Fruit fly (Drosophila melanogaster) whole organism, embryonic: Measurements from ENCODE around the gene CG34134.

Source experiments
- Antp ChIP-seq: fragments of 200-800 bp; sonication (Bioruptor generic); optimal IDR thresholded peaks from 3 replicates; lab custom pipeline; 2016; ENCODE audit warnings: missing biosample characterization, missing genetic modification characterization
- Atf6 ChIP-seq: fragments of 200-800 bp; sonication (Bioruptor generic); IDR thresholded peaks from 2 replicates; pipeline ENCODE4 v1.3.6; 2022; ENCODE audit warnings: missing biosample characterization, missing genetic modification characterization
- B-H1 ChIP-seq: fragments of 200-800 bp; sonication (Bioruptor generic); IDR thresholded peaks from 3 replicates; pipeline ENCODE4 v1.3.6; 2022; ENCODE audit warnings: missing biosample characterization, missing genetic modification characterization
- BEAF-32 ChIP-seq: fragments of 200-800 bp; sonication (Bioruptor generic); optimal IDR thresholded peaks from 3 replicates; lab custom pipeline; 2017; ENCODE audit warnings: missing biosample characterization, missing genetic modification characterization, mild to moderate bottlenecking, moderate library complexity, missing genetic modification reagents
- Bgb ChIP-seq: fragments of 200-800 bp; sonication (Bioruptor generic); IDR thresholded peaks from 2 replicates; pipeline ENCODE4 v1.3.6; 2022; ENCODE audit warnings: missing biosample characterization, missing genetic modification characterization; ENCODE audit not compliant: partially characterized antibody
- C15 ChIP-seq: fragments of 200-800 bp; sonication (Bioruptor generic); IDR thresholded peaks from 3 replicates; pipeline ENCODE4 v1.3.6; 2022; ENCODE audit warnings: missing biosample characterization, missing genetic modification characterization
- CG12219 ChIP-seq: fragments of 200-800 bp; sonication (Bioruptor generic); optimal IDR thresholded peaks from 3 replicates; lab custom pipeline; 2018; ENCODE audit warnings: missing biosample characterization, mild to moderate bottlenecking, missing genetic modification characterization
- CG14860 ChIP-seq: fragments of 200-800 bp; sonication (Bioruptor generic); IDR thresholded peaks from 3 replicates; pipeline ENCODE4 v1.3.6; 2022; ENCODE audit warnings: missing biosample characterization, missing genetic modification characterization; ENCODE audit not compliant: partially characterized antibody
- CG1529 ChIP-seq: fragments of 200-800 bp; sonication (Bioruptor generic); optimal IDR thresholded peaks from 3 replicates; lab custom pipeline; 2018; ENCODE audit warnings: missing biosample characterization, missing genetic modification characterization
- CG15479 ChIP-seq: fragments of 200-800 bp; sonication (Bioruptor generic); optimal IDR thresholded peaks from 3 replicates; lab custom pipeline; 2019; ENCODE audit warnings: missing biosample characterization, mild to moderate bottlenecking, missing genetic modification characterization, moderate library complexity
- CG16779 ChIP-seq: fragments of 200-800 bp; sonication (Bioruptor generic); IDR thresholded peaks from 2 replicates; pipeline ENCODE4 v1.3.6; 2022; ENCODE audit warnings: missing biosample characterization, missing genetic modification characterization
- CG1792 ChIP-seq: fragments of 200-800 bp; sonication (Bioruptor generic); optimal IDR thresholded peaks from 2 replicates; lab custom pipeline; 2016; ENCODE audit warnings: missing biosample characterization, missing genetic modification characterization
- CG32767 ChIP-seq: fragments of 200-800 bp; sonication (Bioruptor generic); IDR thresholded peaks from 2 replicates; pipeline ENCODE4 v1.3.6; 2022; ENCODE audit warnings: missing biosample characterization, missing genetic modification characterization
- CG32772 ChIP-seq: fragments of 200-800 bp; sonication (Bioruptor generic); IDR thresholded peaks from 2 replicates; pipeline ENCODE4 v1.3.6; 2022; ENCODE audit warnings: missing biosample characterization, missing genetic modification characterization
- CG34224 ChIP-seq: fragments of 200-800 bp; sonication (Bioruptor generic); IDR thresholded peaks from 3 replicates; pipeline ENCODE4 v1.3.6; 2022; ENCODE audit warnings: missing biosample characterization, missing genetic modification characterization; ENCODE audit not compliant: partially characterized antibody
- CG34376 ChIP-seq: fragments of 200-800 bp; sonication (Bioruptor generic); optimal IDR thresholded peaks from 2 replicates; lab custom pipeline; 2018; ENCODE audit warnings: missing biosample characterization, mild to moderate bottlenecking, missing genetic modification characterization
- CG3838 ChIP-seq: fragments of 200-800 bp; sonication (Bioruptor generic); optimal IDR thresholded peaks from 3 replicates; lab custom pipeline; 2016; ENCODE audit warnings: missing biosample characterization, missing genetic modification characterization
- CG3847 ChIP-seq: fragments of 200-800 bp; sonication (Bioruptor generic); IDR thresholded peaks from 2 replicates; pipeline ENCODE4 v1.3.6; 2022; ENCODE audit warnings: missing biosample characterization, missing genetic modification characterization
- CG6689 ChIP-seq: fragments of 200-800 bp; sonication (Bioruptor generic); IDR thresholded peaks from 2 replicates; pipeline ENCODE4 v1.3.6; 2022; ENCODE audit warnings: missing biosample characterization, missing genetic modification characterization
- CG7556 ChIP-seq: fragments of 200-800 bp; sonication (Bioruptor generic); optimal IDR thresholded peaks from 2 replicates; lab custom pipeline; 2017; ENCODE audit warnings: missing biosample characterization, mild to moderate bottlenecking, missing genetic modification characterization
- CG8281 ChIP-seq: fragments of 200-800 bp; sonication (Bioruptor generic); optimal IDR thresholded peaks from 2 replicates; lab custom pipeline; 2018; ENCODE audit warnings: missing biosample characterization, mild to moderate bottlenecking, missing genetic modification characterization, moderate library complexity
- Chrac-16 ChIP-seq: fragments of 200-800 bp; sonication (Bioruptor generic); optimal IDR thresholded peaks from 3 replicates; lab custom pipeline; 2016; ENCODE audit warnings: missing biosample characterization, missing genetic modification characterization
- CoRest ChIP-seq: fragments of 200-800 bp; sonication (Bioruptor generic); optimal IDR thresholded peaks from 3 replicates; lab custom pipeline; 2018; ENCODE audit warnings: missing biosample characterization, mild to moderate bottlenecking, missing genetic modification characterization, moderate library complexity
- Eip74EF ChIP-seq, 2 experiments: fragments of 200-800 bp in 1 of 2; fragments of >200 bp in 1 of 2; sonication (Bioruptor generic) in 1 of 2; optimal IDR thresholded peaks; 2 replicates each; lab custom pipeline; 2017 to 2019; ENCODE audit warnings: missing biosample characterization in 2 of 2, missing genetic modification characterization in 2 of 2, mild to moderate bottlenecking in 1 of 2, moderate library complexity in 1 of 2
- Ets65A ChIP-seq: fragments of 200-800 bp; sonication (Bioruptor generic); peaks from one replicate; lab custom pipeline; 2016; ENCODE audit warnings: missing biosample characterization, missing genetic modification characterization
- Gug ChIP-seq: fragments of 200-800 bp; sonication (Bioruptor generic); IDR thresholded peaks from 4 replicates; pipeline ENCODE4 v1.3.6; 2022; ENCODE audit warnings: missing biosample characterization, missing genetic modification characterization
- H2.0 ChIP-seq: fragments of 200-800 bp; sonication (Bioruptor generic); IDR thresholded peaks from 2 replicates; pipeline ENCODE4 v1.3.6; 2022; ENCODE audit warnings: missing biosample characterization, missing genetic modification characterization
- Hmx ChIP-seq: fragments of 200-800 bp; sonication (Bioruptor generic); optimal IDR thresholded peaks from 2 replicates; lab custom pipeline; 2016; ENCODE audit warnings: missing biosample characterization, missing genetic modification characterization
- Lhr ChIP-seq: fragments of 200-800 bp; sonication (Bioruptor generic); optimal IDR thresholded peaks from 3 replicates; lab custom pipeline; 2017; ENCODE audit warnings: mild to moderate bottlenecking, missing biosample characterization, missing genetic modification reagents, missing genetic modification characterization
- Lim3 ChIP-seq: fragments of 200-800 bp; sonication (Bioruptor generic); IDR thresholded peaks from 2 replicates; pipeline ENCODE4 v1.3.6; 2022; ENCODE audit warnings: missing biosample characterization, missing genetic modification characterization
- Med ChIP-seq: fragments of 200-800 bp; sonication (Bioruptor generic); peaks from one replicate; lab custom pipeline; 2016; ENCODE audit warnings: missing biosample characterization, missing genetic modification characterization, mild to moderate bottlenecking, inconsistent platforms, moderate library complexity
- NC2β ChIP-seq: fragments of 200-800 bp; sonication (Bioruptor generic); optimal IDR thresholded peaks from 2 replicates; lab custom pipeline; 2016; ENCODE audit warnings: missing biosample characterization, missing genetic modification characterization
- Nf-YB ChIP-seq: fragments of 200-800 bp; sonication (Bioruptor generic); optimal IDR thresholded peaks from 3 replicates; lab custom pipeline; 2019; ENCODE audit warnings: missing biosample characterization, mild to moderate bottlenecking, missing genetic modification characterization, moderate library complexity
- Xbp1 ChIP-seq: fragments of 200-800 bp; sonication (Bioruptor generic); optimal IDR thresholded peaks from 3 replicates; lab custom pipeline; 2016; ENCODE audit warnings: missing biosample characterization, mild to moderate bottlenecking, missing genetic modification characterization
- Xrp1 ChIP-seq: fragments of 200-800 bp; sonication (Bioruptor generic); IDR thresholded peaks from 2 replicates; pipeline ENCODE4 v1.3.6; 2022; ENCODE audit warnings: missing biosample characterization, missing genetic modification characterization
- cwo ChIP-seq: fragments of 200-800 bp; sonication (Bioruptor generic); optimal IDR thresholded peaks from 3 replicates; lab custom pipeline; 2017; ENCODE audit warnings: missing biosample characterization, missing genetic modification characterization, mild to moderate bottlenecking, moderate library complexity, missing genetic modification reagents
- dati ChIP-seq: fragments of 200-800 bp; sonication (Bioruptor generic); IDR thresholded peaks from 2 replicates; pipeline ENCODE4 v1.3.6; 2022; ENCODE audit warnings: missing biosample characterization, missing genetic modification characterization
- exex ChIP-seq: fragments of 200-800 bp; sonication (Bioruptor generic); optimal IDR thresholded peaks from 4 replicates; lab custom pipeline; 2018; ENCODE audit warnings: missing biosample characterization, mild to moderate bottlenecking, missing genetic modification characterization, moderate library complexity
- gcm2 ChIP-seq: fragments of 200-800 bp; sonication (Bioruptor generic); optimal IDR thresholded peaks from 2 replicates; lab custom pipeline; 2016; ENCODE audit warnings: missing biosample characterization, missing genetic modification characterization
- gsb-n ChIP-seq: fragments of 200-800 bp; sonication (Bioruptor generic); optimal IDR thresholded peaks from 3 replicates; lab custom pipeline; 2018; ENCODE audit warnings: missing biosample characterization, mild to moderate bottlenecking, missing genetic modification characterization
- her ChIP-seq: fragments of 200-800 bp; sonication (Bioruptor generic); optimal IDR thresholded peaks from 2 replicates; lab custom pipeline; 2016; ENCODE audit warnings: missing biosample characterization, missing genetic modification characterization
- mirr ChIP-seq: fragments of 200-800 bp; sonication (Bioruptor generic); optimal IDR thresholded peaks from 3 replicates; lab custom pipeline; 2018; ENCODE audit warnings: missing biosample characterization, mild to moderate bottlenecking, missing genetic modification characterization
- pan ChIP-seq, 4 experiments: fragments of >200 bp in 3 of 4; fragments of 200-800 bp in 1 of 4; sonication (Bioruptor generic) in 1 of 4; optimal IDR thresholded peaks in 3 of 4; IDR thresholded peaks in 1 of 4; 2 replicates each; pipeline versions ENCODE4 v1.3.6 to Lab custom; 2017 to 2022; ENCODE audit warnings: missing biosample characterization in 2 of 4, missing genetic modification characterization in 2 of 4, mixed read lengths in 1 of 4
- pum ChIP-seq: fragments of 200-800 bp; sonication (Bioruptor generic); optimal IDR thresholded peaks from 2 replicates; lab custom pipeline; 2016; ENCODE audit warnings: missing biosample characterization, missing genetic modification characterization
- sens ChIP-seq: fragments of 200-800 bp; sonication (Bioruptor generic); peaks from one replicate; lab custom pipeline; 2016; ENCODE audit warnings: missing biosample characterization, missing genetic modification characterization
- stwl ChIP-seq: fragments of 200-800 bp; sonication (Bioruptor generic); optimal IDR thresholded peaks from 3 replicates; lab custom pipeline; 2018; ENCODE audit warnings: missing biosample characterization, mild to moderate bottlenecking, missing genetic modification characterization, moderate library complexity
- trh ChIP-seq: fragments of 200-800 bp; sonication (Bioruptor generic); optimal IDR thresholded peaks from 2 replicates; lab custom pipeline; 2016; ENCODE audit warnings: missing biosample characterization, missing genetic modification characterization
- vnd ChIP-seq: fragments of 200-800 bp; sonication (Bioruptor generic); IDR thresholded peaks from 3 replicates; pipeline ENCODE4 v1.3.6; 2022; ENCODE audit warnings: missing biosample characterization, missing genetic modification characterization; ENCODE audit not compliant: partially characterized antibody

The CG34134 gene

dm6 chr2L:8159498-8159897 lies 31.1 kb downstream of the CG34134 start, which contains the start of the genes PAPLA1 and Rbsn-5 (continued):
- TF ChIP-seq pan (optimal IDR thresholded peaks at IDR 0.05; lab: Kevin White, UChicago) (no peak), pan (GFP tag; optimal IDR thresholded peaks at IDR 0.05 in 1 of 2, IDR thresholded peaks at IDR 0.05 in 1 of 2) (peak in 1 of 2 experiments; percentile 95), Ets65A (peak; percentile 100), Chrac-16 (GFP tag; lab: Kevin White, UChicago) (peak; percentile 94), vnd (no peak), CG15479 (GFP tag; lab: Kevin White, UChicago) (no peak), CG3838 (GFP tag; lab: Kevin White, UChicago) (peak; percentile 75), Lhr (GFP tag; lab: Kevin White, UChicago) (peak; percentile 75), CG32767 (GFP tag; lab: Robert Waterston, UW) (peak; percentile 85), Atf6 (GFP tag; lab: Robert Waterston, UW) (peak; percentile 86; the same call in 1 of the 2 replicates), CG16779 (GFP tag; lab: Robert Waterston, UW) (peak; percentile 83), Nf-YB (GFP tag; lab: Kevin White, UChicago) (peak; percentile 74), NC2β (GFP tag; lab: Kevin White, UChicago) (peak; percentile 94), Gug (peak; percentile 91)

dm6 chr2L:8157166-8157565 lies 33.4 kb downstream of the CG34134 start:
- TF ChIP-seq Bgb (GFP tag; lab: Robert Waterston, UW) = 0 out of 2 replicates have a peak, but pooled peaks have one; percentile 0
- no peak for TF ChIP-seq CG14860 (GFP tag; lab: Robert Waterston, UW)
- no peak for TF ChIP-seq CG3847 (GFP tag; lab: Robert Waterston, UW)
- peak; percentile 60 for TF ChIP-seq cwo
- peak; percentile 3 for TF ChIP-seq mirr (GFP tag; lab: Kevin White, UChicago)
- 0 out of 3 replicates have a peak, but pooled peaks have one; percentile 3 for TF ChIP-seq CG34224 (GFP tag; lab: Robert Waterston, UW)
- TF ChIP-seq CG34376 = peak; percentile 89

- TF ChIP-seq sens (GFP tag; lab: Kevin White, UChicago) (peak; percentile 94), C15 (GFP tag; lab: Robert Waterston, UW) (no peak; the same call in 2 of the 3 replicates), CG12219 (GFP tag; lab: Kevin White, UChicago) (no peak), Med (GFP tag; lab: Kevin White, UChicago) (peak; percentile 98), CG1792 (GFP tag; lab: Kevin White, UChicago) (peak; percentile 25), CoRest (peak; percentile 76), dati (no peak), Hmx (GFP tag; lab: Kevin White, UChicago) (peak; percentile 28), her (GFP tag; lab: Kevin White, UChicago) (peak; percentile 47), BEAF-32 (GFP tag; lab: Kevin White, UChicago) (peak; percentile 43), Lim3 (GFP tag; lab: Robert Waterston, UW) (no peak), Eip74EF (GFP tag; optimal IDR thresholded peaks at IDR 0.05; lab: Kevin White, UChicago) (peak in 1 of 2 experiments; percentile 28), gsb-n (tag; lab: Kevin White, UChicago) (no peak), B-H1 (GFP tag; lab: Robert Waterston, UW) (peak; percentile 60; the same call in 1 of the 3 replicates), CG1529 (GFP tag; lab: Kevin White, UChicago) (no peak), trh (GFP tag; lab: Kevin White, UChicago) (peak; percentile 26), gcm2 (GFP tag; lab: Kevin White, UChicago) (peak; percentile 31), exex (tag; lab: Kevin White, UChicago) (peak; percentile 35), CG8281 (tag; lab: Kevin White, UChicago) (no peak), CG32772 (peak; percentile 67; the same call in 1 of the 2 replicates), CG7556 (GFP tag; lab: Kevin White, UChicago) (peak; percentile 61), Xbp1 (peak; percentile 79), Antp (GFP tag; lab: Kevin White, UChicago) (peak; percentile 59), CG6689 (peak; percentile 69; the same call in 1 of the 2 replicates), stwl (tag; lab: Kevin White, UChicago) (peak; percentile 77), Xrp1 (peak; percentile 72), pum (GFP tag; lab: Kevin White, UChicago) (peak; percentile 72), H2.0 (GFP tag; lab: Robert Waterston, UW) (peak; percentile 41; the same call in 1 of the 2 replicates)
Observed at dm6 chr2L:8156682-8157081, 33.9 kb downstream of the CG34134 start.
